Fruit fly (Drosophila melanogaster) whole organism, prepupa: Measurements from ENCODE around the gene CG6154.

Source experiments
- CG11294 ChIP-seq: fragments of 200-800 bp; sonication (Bioruptor generic); IDR thresholded peaks from 2 replicates; pipeline ENCODE4 v1.3.6; 2022; ENCODE audit warnings: missing biosample characterization, missing genetic modification characterization
- CG11762 ChIP-seq: fragments of 200-800 bp; sonication (Bioruptor generic); optimal IDR thresholded peaks from 3 replicates; lab custom pipeline; 2016; ENCODE audit warnings: missing biosample characterization, missing genetic modification characterization; ENCODE audit not compliant: insufficient read depth
- CG15336 ChIP-seq: fragments of 200-800 bp; sonication (Bioruptor generic); IDR thresholded peaks from 2 replicates; pipeline ENCODE4 v1.3.6; 2022; ENCODE audit warnings: missing biosample characterization, missing genetic modification characterization
- CG1621 ChIP-seq: fragments of 200-800 bp; sonication (Bioruptor generic); optimal IDR thresholded peaks from 3 replicates; lab custom pipeline; 2018; ENCODE audit warnings: missing biosample characterization, mild to moderate bottlenecking, missing genetic modification characterization
- CG16779 ChIP-seq: fragments of 200-800 bp; sonication (Bioruptor generic); optimal IDR thresholded peaks from 3 replicates; lab custom pipeline; 2017; ENCODE audit warnings: missing biosample characterization, mild to moderate bottlenecking, missing genetic modification characterization
- CG3032 ChIP-seq: fragments of 200-800 bp; optimal IDR thresholded peaks from 2 replicates; lab custom pipeline; 2019; ENCODE audit warnings: missing biosample characterization, mild to moderate bottlenecking, missing genetic modification characterization, moderate library complexity
- CG31627 ChIP-seq: fragments of 200-800 bp; sonication (Bioruptor generic); optimal IDR thresholded peaks from 3 replicates; lab custom pipeline; 2016; ENCODE audit warnings: missing biosample characterization, missing genetic modification characterization
- CG32006 ChIP-seq: fragments of 200-800 bp; sonication (Bioruptor generic); optimal IDR thresholded peaks from 3 replicates; lab custom pipeline; 2017; ENCODE audit warnings: missing biosample characterization, mild to moderate bottlenecking, missing genetic modification characterization
- CG34406 ChIP-seq: fragments of 200-800 bp; sonication (Bioruptor generic); optimal IDR thresholded peaks from 3 replicates; lab custom pipeline; 2016; ENCODE audit warnings: missing biosample characterization, missing genetic modification characterization
- CG4318 ChIP-seq: fragments of 200-800 bp; sonication (Bioruptor generic); optimal IDR thresholded peaks from 3 replicates; lab custom pipeline; 2017; ENCODE audit warnings: missing biosample characterization, mild to moderate bottlenecking, missing genetic modification characterization
- CG6792 ChIP-seq: fragments of 200-800 bp; sonication (Bioruptor generic); optimal IDR thresholded peaks from 3 replicates; lab custom pipeline; 2016; ENCODE audit warnings: missing biosample characterization, missing genetic modification characterization
- CG6808 ChIP-seq: fragments of 200-800 bp; sonication (Bioruptor generic); optimal IDR thresholded peaks from 3 replicates; lab custom pipeline; 2017; ENCODE audit warnings: missing biosample characterization, missing genetic modification characterization, mild to moderate bottlenecking, moderate library complexity, missing genetic modification reagents
- CG7368 ChIP-seq: fragments of 200-800 bp; sonication (Bioruptor generic); optimal IDR thresholded peaks from 3 replicates; lab custom pipeline; 2016; ENCODE audit warnings: missing biosample characterization, missing genetic modification characterization
- CG8119 ChIP-seq: fragments of 200-800 bp; sonication (Bioruptor generic); IDR thresholded peaks from 3 replicates; pipeline ENCODE4 v1.3.6; 2022; ENCODE audit warnings: missing biosample characterization, missing genetic modification characterization
- CG8632 ChIP-seq: fragments of 200-800 bp; sonication (Bioruptor generic); optimal IDR thresholded peaks from 3 replicates; lab custom pipeline; 2016; ENCODE audit warnings: missing biosample characterization, missing genetic modification characterization
- CG9139 ChIP-seq: fragments of 200-800 bp; sonication (Bioruptor generic); optimal IDR thresholded peaks from 3 replicates; lab custom pipeline; 2017; ENCODE audit warnings: missing biosample characterization, mild to moderate bottlenecking, missing genetic modification characterization
- Eip78C ChIP-seq: fragments of 200-800 bp; sonication (Bioruptor generic); peaks from one replicate; lab custom pipeline; 2016; ENCODE audit warnings: missing biosample characterization, missing genetic modification characterization
- Eip93F ChIP-seq: fragments of 200-800 bp; sonication (Bioruptor generic); optimal IDR thresholded peaks from 2 replicates; lab custom pipeline; 2016; ENCODE audit warnings: missing biosample characterization, mild to moderate bottlenecking, missing genetic modification characterization
- Ets21C ChIP-seq: fragments of 200-800 bp; sonication (Bioruptor generic); optimal IDR thresholded peaks from 3 replicates; lab custom pipeline; 2016; ENCODE audit warnings: missing biosample characterization, missing genetic modification characterization
- Ets96B ChIP-seq: fragments of 200-800 bp; optimal IDR thresholded peaks from 2 replicates; lab custom pipeline; 2019; ENCODE audit warnings: missing biosample characterization, mild to moderate bottlenecking, missing genetic modification characterization, moderate library complexity
- Gug ChIP-seq: fragments of 200-800 bp; sonication (Bioruptor generic); IDR thresholded peaks from 2 replicates; pipeline ENCODE4 v1.3.6; 2022; ENCODE audit warnings: missing biosample characterization, missing genetic modification characterization
- Hr38 ChIP-seq: sonication (Bioruptor generic); optimal IDR thresholded peaks from 2 replicates; lab custom pipeline; 2016; ENCODE audit warnings: missing biosample characterization, missing genetic modification characterization
- Hr39 ChIP-seq: fragments of 200-800 bp; sonication (Bioruptor generic); optimal IDR thresholded peaks from 2 replicates; lab custom pipeline; 2016; ENCODE audit warnings: missing biosample characterization, missing genetic modification characterization
- Met ChIP-seq: fragments of 200-800 bp; sonication (Bioruptor generic); optimal IDR thresholded peaks from 3 replicates; lab custom pipeline; 2016; ENCODE audit warnings: missing biosample characterization, missing genetic modification characterization
- Smox ChIP-seq: fragments of 200-800 bp; sonication (Bioruptor generic); optimal IDR thresholded peaks from 3 replicates; lab custom pipeline; 2016; ENCODE audit warnings: missing biosample characterization, missing genetic modification characterization
- Sox102F ChIP-seq: fragments of 200-800 bp; sonication (Bioruptor generic); optimal IDR thresholded peaks from 2 replicates; lab custom pipeline; 2016; ENCODE audit warnings: missing biosample characterization, mild to moderate bottlenecking, missing genetic modification characterization
- Sox14 ChIP-seq: fragments of 200-800 bp; sonication (Bioruptor generic); optimal IDR thresholded peaks from 3 replicates; lab custom pipeline; 2016; ENCODE audit warnings: missing biosample characterization, missing genetic modification characterization
- Sox15 ChIP-seq: fragments of 200-800 bp; sonication (Bioruptor generic); optimal IDR thresholded peaks from 3 replicates; lab custom pipeline; 2016; ENCODE audit warnings: missing biosample characterization, missing genetic modification characterization
- cyc ChIP-seq: fragments of 200-800 bp; sonication (Bioruptor generic); optimal IDR thresholded peaks from 3 replicates; lab custom pipeline; 2016; ENCODE audit warnings: missing biosample characterization, missing genetic modification characterization
- dac ChIP-seq: fragments of 200-800 bp; sonication (Bioruptor generic); optimal IDR thresholded peaks from 2 replicates; lab custom pipeline; 2017; ENCODE audit warnings: missing biosample characterization, mild to moderate bottlenecking, missing genetic modification characterization
- dsx ChIP-seq: fragments of 200-800 bp; optimal IDR thresholded peaks from 3 replicates; lab custom pipeline; 2019; ENCODE audit warnings: missing biosample characterization, mild to moderate bottlenecking, missing genetic modification characterization, moderate library complexity; ENCODE audit not compliant: poor library complexity, severe bottlenecking
- eg ChIP-seq: fragments of 200-800 bp; sonication (Bioruptor generic); IDR thresholded peaks from 3 replicates; pipeline ENCODE4 v1.3.6; 2022; ENCODE audit warnings: missing biosample characterization, missing genetic modification characterization
- fd59A ChIP-seq: fragments of 200-800 bp; sonication (Bioruptor generic); optimal IDR thresholded peaks from 2 replicates; lab custom pipeline; 2017; ENCODE audit warnings: missing biosample characterization, mild to moderate bottlenecking, missing genetic modification characterization, missing genetic modification reagents
- fkh ChIP-seq: fragments of 200-800 bp; sonication (Bioruptor generic); optimal IDR thresholded peaks from 3 replicates; lab custom pipeline; 2017; ENCODE audit warnings: missing biosample characterization, mild to moderate bottlenecking, missing genetic modification characterization, moderate library complexity
- lz ChIP-seq: fragments of 200-800 bp; sonication (Bioruptor generic); optimal IDR thresholded peaks from 3 replicates; lab custom pipeline; 2016; ENCODE audit warnings: missing biosample characterization, missing genetic modification characterization
- net ChIP-seq: fragments of 200-800 bp; sonication (Bioruptor generic); optimal IDR thresholded peaks from 3 replicates; lab custom pipeline; 2016; ENCODE audit warnings: missing biosample characterization, missing genetic modification characterization
- pdm3 ChIP-seq: fragments of 200-800 bp; sonication (Bioruptor generic); optimal IDR thresholded peaks from 3 replicates; lab custom pipeline; 2016; ENCODE audit warnings: missing biosample characterization, missing genetic modification characterization
- salr ChIP-seq, 2 experiments: fragments of 200-800 bp; sonication (Bioruptor generic); optimal IDR thresholded peaks; 3 replicates each; lab custom pipeline; 2016 to 2018; ENCODE audit warnings: missing biosample characterization in 2 of 2, missing genetic modification characterization in 2 of 2, mild to moderate bottlenecking in 1 of 2
- spab ChIP-seq: fragments of 200-800 bp; sonication (Bioruptor generic); optimal IDR thresholded peaks from 2 replicates; lab custom pipeline; 2017; ENCODE audit warnings: missing biosample characterization, mild to moderate bottlenecking, missing genetic modification characterization, missing genetic modification reagents
- svp ChIP-seq: fragments of 200-800 bp; sonication (Bioruptor generic); peaks from one replicate; lab custom pipeline; 2016; ENCODE audit warnings: missing biosample characterization, missing genetic modification characterization

Gene CG6154

DNA sequence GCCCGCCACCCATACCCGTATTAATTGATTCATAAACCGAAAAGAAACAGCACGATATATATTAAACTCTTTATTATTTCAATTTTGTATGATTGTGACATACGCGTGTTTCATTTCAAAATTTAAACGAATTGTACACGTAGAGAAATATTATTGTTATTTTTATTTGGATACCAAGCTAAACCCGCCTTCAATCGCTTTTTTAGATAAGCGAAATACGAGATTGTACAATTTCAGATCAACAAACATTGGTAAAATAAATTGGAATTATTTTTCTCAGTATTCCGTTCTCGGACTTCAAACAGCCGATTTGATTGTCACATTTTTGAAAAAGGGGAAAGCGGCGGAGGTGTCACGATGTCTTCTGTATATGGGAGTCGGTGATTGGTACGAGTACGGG lies 27.4 kb upstream of the CG6154 start (continued):
- peak; percentile 56 for TF ChIP-seq Eip78C (GFP tag; lab: Kevin White, UChicago)
- TF ChIP-seq svp (GFP tag; lab: Kevin White, UChicago) = peak; percentile 71
- peak; percentile 34 for TF ChIP-seq CG34406 (GFP tag; lab: Kevin White, UChicago)
- TF ChIP-seq Gug (GFP tag; lab: Robert Waterston, UW) = 0 out of 2 replicates have a peak, but pooled peaks have one; percentile 44
- no peak for TF ChIP-seq dsx (GFP tag; lab: Kevin White, UChicago)
- no peak for TF ChIP-seq fd59A (GFP tag; lab: Kevin White, UChicago)
- TF ChIP-seq CG32006 (GFP tag; lab: Kevin White, UChicago) = peak; percentile 49
- no peak for TF ChIP-seq Eip93F (GFP tag; lab: Kevin White, UChicago)
- no peak for TF ChIP-seq CG8632 (GFP tag; lab: Kevin White, UChicago)
- TF ChIP-seq CG6808 = no peak
- no peak for TF ChIP-seq CG15336
- TF ChIP-seq CG11762 (GFP tag; lab: Kevin White, UChicago) = no peak
- peak; percentile 42 for TF ChIP-seq Sox14 (GFP tag; lab: Kevin White, UChicago)
- TF ChIP-seq CG16779 (tag; lab: Kevin White, UChicago) = no peak
- TF ChIP-seq fkh (GFP tag; lab: Kevin White, UChicago) = no peak
- TF ChIP-seq Met (GFP tag; lab: Kevin White, UChicago) = peak; percentile 54
- TF ChIP-seq Ets21C = peak; percentile 29
- TF ChIP-seq Sox15 (GFP tag; lab: Kevin White, UChicago) = no peak
- no peak for TF ChIP-seq spab
- TF ChIP-seq net (GFP tag; lab: Kevin White, UChicago) = peak; percentile 6
- TF ChIP-seq CG4318 (GFP tag; lab: Kevin White, UChicago) = no peak
- no peak for TF ChIP-seq CG1621 (tag; lab: Kevin White, UChicago)
- no peak for TF ChIP-seq dac (GFP tag; lab: Kevin White, UChicago)
- 0 out of 2 replicates have a peak, but pooled peaks have one; percentile 5 for TF ChIP-seq CG11294 (GFP tag; lab: Robert Waterston, UW)
- peak; percentile 47 for TF ChIP-seq cyc (GFP tag; lab: Kevin White, UChicago)
- TF ChIP-seq Smox = peak; percentile 38
- peak; percentile 11 for TF ChIP-seq Sox102F
- TF ChIP-seq CG8119 = peak; percentile 47; the same call in 2 of the 3 replicates
- TF ChIP-seq salr (GFP tag; optimal IDR thresholded peaks at IDR 0.05; lab: Kevin White, UChicago) = peak in 1 of 2 experiments; percentile 21
- peak; percentile 50 for TF ChIP-seq lz
- no peak for TF ChIP-seq CG3032 (tag; lab: Kevin White, UChicago)
- TF ChIP-seq CG31627 (GFP tag; lab: Kevin White, UChicago) = peak; percentile 58
- no peak for TF ChIP-seq CG9139 (GFP tag; lab: Kevin White, UChicago)
- no peak for TF ChIP-seq Hr38 (GFP tag; lab: Kevin White, UChicago)

DNA sequence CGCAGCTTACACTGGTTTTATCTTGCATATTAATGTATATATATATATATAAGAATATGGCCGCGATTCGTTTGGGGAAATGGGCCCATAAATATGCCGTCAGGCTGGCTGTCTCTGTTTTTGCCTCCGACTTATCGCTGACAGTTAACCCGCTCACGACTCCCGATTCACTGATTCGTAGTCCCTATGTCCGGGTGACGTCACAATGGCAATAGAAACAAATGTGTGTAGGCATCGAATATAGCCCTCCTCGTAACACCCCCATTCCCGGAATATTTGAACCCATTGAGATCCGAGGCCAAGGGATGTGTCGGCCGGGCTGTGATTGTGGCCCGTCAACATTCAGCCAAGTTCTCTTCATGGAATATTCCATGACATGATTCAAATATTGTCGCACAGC lies 25.0 kb upstream of the CG6154 start:
- no peak for TF ChIP-seq Hr38 (GFP tag; lab: Kevin White, UChicago)
- no peak for TF ChIP-seq fd59A (GFP tag; lab: Kevin White, UChicago)
- no peak for TF ChIP-seq Eip78C (GFP tag; lab: Kevin White, UChicago)
- TF ChIP-seq Sox14 (GFP tag; lab: Kevin White, UChicago) = no peak
- no peak for TF ChIP-seq CG6792 (GFP tag; lab: Kevin White, UChicago)
- TF ChIP-seq Ets96B (tag; lab: Kevin White, UChicago) = no peak
- no peak for TF ChIP-seq Gug (GFP tag; lab: Robert Waterston, UW)
- TF ChIP-seq CG7368 = no peak
- TF ChIP-seq CG4318 (GFP tag; lab: Kevin White, UChicago) = no peak
- no peak for TF ChIP-seq Eip93F (GFP tag; lab: Kevin White, UChicago)
- TF ChIP-seq pdm3 (GFP tag; lab: Kevin White, UChicago) = no peak
- TF ChIP-seq Hr39 = no peak
- TF ChIP-seq eg = no peak
